Fruit fly (Drosophila melanogaster): ENCODE measurements around the gene Sps2.

DNA sequence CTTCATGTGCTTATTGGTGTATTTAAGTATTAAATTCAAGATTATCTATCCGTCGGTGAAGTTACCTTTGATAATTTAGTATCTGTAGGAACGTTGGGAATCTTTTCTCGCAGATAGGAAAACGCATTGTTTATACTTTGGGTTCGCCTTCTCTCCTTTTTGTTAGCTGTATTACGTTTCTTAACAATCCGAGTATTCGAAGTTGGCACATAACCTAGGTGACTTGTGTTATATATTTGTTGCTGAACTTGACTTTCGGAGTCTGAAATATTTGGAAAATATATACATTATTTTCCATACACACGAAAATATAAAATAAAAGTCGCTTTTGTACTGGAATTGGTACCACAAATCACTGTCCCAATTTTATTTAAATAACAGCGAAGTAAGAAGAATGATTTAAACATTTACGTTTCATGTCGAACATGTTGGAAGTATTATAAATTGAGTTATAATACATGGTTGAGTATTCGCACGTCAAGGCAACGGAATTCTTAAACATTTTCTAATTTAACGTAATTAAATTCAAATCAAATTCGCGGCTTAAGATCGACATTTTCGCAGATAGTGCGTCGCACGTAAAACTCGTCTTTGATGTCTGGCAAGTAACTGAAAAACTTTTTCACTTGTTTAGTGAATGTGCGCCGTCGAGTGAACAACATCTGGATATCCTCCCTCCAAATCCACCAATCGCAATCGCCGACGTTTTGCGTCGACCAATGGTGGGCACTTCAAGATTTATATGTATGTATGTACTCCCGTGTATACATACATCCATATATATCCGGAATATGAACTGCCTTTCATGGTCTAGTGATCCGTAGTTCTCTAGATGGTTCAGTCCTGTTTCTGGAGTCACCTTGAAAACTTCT lies 47.4 kb upstream of the Sps2 start, which contains the start of gene Hand:
- TF ChIP-seq CG8478 (optimal IDR thresholded peaks at IDR 0.05) (no peak), CTCF (optimal IDR thresholded peaks at IDR 0.05) (no peak)
